Worm (Caenorhabditis elegans): ENCODE measurements around the gene R11D1.2.

R11D1.2 gene

ce11 chrV:12659426-12659825 lies 49.0 kb upstream of the R11D1.2 start, which contains the start of gene ccch-3 (continued):
- TF ChIP-seq F23B12.7 (tag; optimal IDR thresholded peaks at IDR 0.05; ENCODE audit: insufficient read depth) (no peak), F39B2.1 (GFP tag; IDR thresholded peaks at IDR 0.05) (no peak), ztf-3 (GFP tag; optimal IDR thresholded peaks at IDR 0.05) (no peak), F33H1.4 (GFP tag; IDR thresholded peaks at IDR 0.05) (peak; percentile 26), B0035.1 (tag; optimal IDR thresholded peaks at IDR 0.05) (no peak), mes-4 (tag; optimal IDR thresholded peaks at IDR 0.05) (no peak), lsl-1 (GFP tag; optimal IDR thresholded peaks at IDR 0.05) (peak; percentile 52), Y56A3A.18 (GFP tag; IDR thresholded peaks at IDR 0.05) (no peak), ztf-18 (tag; optimal IDR thresholded peaks at IDR 0.05) (peak; percentile 90), dpl-1 (GFP tag; optimal IDR thresholded peaks at IDR 0.05) (no peak), lin-35 (GFP tag; optimal IDR thresholded peaks at IDR 0.05) (peak in 1 of 3 experiments; percentile 19), nhr-120 (GFP tag; IDR thresholded peaks at IDR 0.05) (no peak), athp-1 (tag; optimal IDR thresholded peaks at IDR 0.05) (peak; percentile 32), efl-1 (GFP tag; optimal IDR thresholded peaks at IDR 0.05) (no peak), madf-10 (tag; optimal IDR thresholded peaks at IDR 0.05) (peak; percentile 27), Y53G8AR.9 (GFP tag; conservative IDR thresholded peaks at IDR 0.05) (peak; percentile 84), sdz-38 (tag; optimal IDR thresholded peaks at IDR 0.05) (no peak), ceh-91 (GFP tag; IDR thresholded peaks at IDR 0.05) (no peak), attf-3 (GFP tag; conservative IDR thresholded peaks at IDR 0.05) (peak; percentile 68), egl-18 (GFP tag; IDR thresholded peaks at IDR 0.05) (no peak), chd-7 (tag; optimal IDR thresholded peaks at IDR 0.05) (peak; percentile 51), akir-1 (GFP tag; optimal IDR thresholded peaks at IDR 0.05) (no peak), Y95B8A.8 (GFP tag; IDR thresholded peaks at IDR 0.05) (no peak), F22D6.2 (tag; optimal IDR thresholded peaks at IDR 0.05) (no peak), nfyb-1 (GFP tag; IDR thresholded peaks at IDR 0.05) (no peak; the same call in 1 of the 2 replicates), ztf-22 (GFP tag; optimal IDR thresholded peaks at IDR 0.05) (no peak), ztf-25 (GFP tag; IDR thresholded peaks at IDR 0.05) (no peak), hlh-26 (GFP tag; conservative IDR thresholded peaks at IDR 0.05) (no peak), lir-1 (GFP tag; conservative IDR thresholded peaks at IDR 0.05) (0 out of 2 replicates have a peak, but pooled peaks have one; percentile 46), atf-7 (tag; optimal IDR thresholded peaks at IDR 0.05) (peak; percentile 65), nhr-27 (tag; optimal IDR thresholded peaks at IDR 0.05) (no peak), him-1 (tag; optimal IDR thresholded peaks at IDR 0.05) (peak; percentile 31), mel-28 (tag; optimal IDR thresholded peaks at IDR 0.05; ENCODE audit: borderline replicate concordance) (no peak), ccch-3 (GFP tag; optimal IDR thresholded peaks at IDR 0.05) (no peak), unc-62 (GFP tag; optimal IDR thresholded peaks at IDR 0.05) (no peak), dpff-1 (tag; optimal IDR thresholded peaks at IDR 0.05) (no peak), egrh-3 (GFP tag; IDR thresholded peaks at IDR 0.05) (no peak), snpc-3.4 (tag; optimal IDR thresholded peaks at IDR 0.05) (peak; percentile 60), C06A6.2 (GFP tag; conservative IDR thresholded peaks at IDR 0.05) (no peak), zim-3 (tag; optimal IDR thresholded peaks at IDR 0.05) (no peak), tlf-1 (GFP tag; optimal IDR thresholded peaks at IDR 0.05) (peak; percentile 59), hlh-12 (tag; optimal IDR thresholded peaks at IDR 0.05) (no peak), B0261.1 (tag; optimal IDR thresholded peaks at IDR 0.05) (peak; percentile 7), C17E4.6 (GFP tag; IDR thresholded peaks at IDR 0.05) (peak; percentile 22; the same call in 1 of the 2 replicates), sea-2 (GFP tag; IDR thresholded peaks at IDR 0.05) (no peak), bed-2 (GFP tag; IDR thresholded peaks at IDR 0.05) (no peak), nfya-1 (tag; optimal IDR thresholded peaks at IDR 0.05; ENCODE audit: borderline replicate concordance, insufficient read depth) (no peak), F10E7.11 (tag; optimal IDR thresholded peaks at IDR 0.05) (no peak)
